Worm (Caenorhabditis elegans): Measurements from ENCODE around the gene ZK84.4.
"Not testable (repeated sequence)": the region's sequence is repeated elsewhere in the genome, so short reads cannot be mapped to it uniquely, and the experiment has no call there.

- not testable (repeated sequence) for TF ChIP-seq flt-1 (GFP tag; IDR thresholded peaks at IDR 0.05); ref-1 (GFP tag; conservative IDR thresholded peaks at IDR 0.05); tab-1 (GFP tag; IDR thresholded peaks at IDR 0.05); ztf-29 (GFP tag; IDR thresholded peaks at IDR 0.05); T22C8.4 (GFP tag; IDR thresholded peaks at IDR 0.05); ztf-23 (GFP tag; IDR thresholded peaks at IDR 0.05); klf-2 (GFP tag; conservative IDR thresholded peaks at IDR 0.05)
These were observed 5.3 kb upstream of the ZK84.4 start, which contains the start of gene ZK84.2 for ce11 chrII:6014057-6014456.

Measured in whole organism, midembryonic.